Worm (Caenorhabditis elegans): Measurements from ENCODE around the gene egl-36.

ce11 chrX:10727696-10728095 is 6.4 kb upstream of the egl-36 start:
- no peak for TF ChIP-seq cebp-2 (GFP tag; IDR thresholded peaks at IDR 0.05)
- TF ChIP-seq rcor-1 (GFP tag; IDR thresholded peaks at IDR 0.05) = no peak
- no peak for TF ChIP-seq egl-44 (GFP tag; IDR thresholded peaks at IDR 0.05)
- no peak for TF ChIP-seq nhr-27 (tag; optimal IDR thresholded peaks at IDR 0.05)
- TF ChIP-seq ztf-28 (GFP tag; IDR thresholded peaks at IDR 0.05) = no peak
- TF ChIP-seq bed-2 (GFP tag; IDR thresholded peaks at IDR 0.05) = no peak
- TF ChIP-seq ztf-22 (GFP tag; optimal IDR thresholded peaks at IDR 0.05) = no peak
- TF ChIP-seq snpc-1.1 (tag; optimal IDR thresholded peaks at IDR 0.05; ENCODE audit: insufficient read depth) = no peak
- no peak for TF ChIP-seq unc-130 (GFP tag; optimal IDR thresholded peaks at IDR 0.05)
- no peak for TF ChIP-seq snpc-4 (GFP tag; optimal IDR thresholded peaks at IDR 0.05)
- no peak for TF ChIP-seq snpc-4 (tag; optimal IDR thresholded peaks at IDR 0.05)
- no peak for TF ChIP-seq xnd-1 (tag; optimal IDR thresholded peaks at IDR 0.05)
